Worm (Caenorhabditis elegans) whole organism, L4 larva: ENCODE measurements around the gene K02A6.1.

Source experiments
- D1046.2 ChIP-seq: fragments of 200-800 bp; sonication (Bioruptor generic); IDR thresholded peaks from 2 replicates; pipeline ENCODE4 v1.3.6; 2022; ENCODE audit warnings: missing genetic modification characterization, missing compliant biosample characterization
- F26F4.8 ChIP-seq: fragments of 200-800 bp; sonication (Bioruptor generic); conservative IDR thresholded peaks from 2 replicates; pipeline ENCODE4 v1.3.6; 2022; ENCODE audit warnings: missing genetic modification characterization, missing compliant biosample characterization
- F44E2.7 ChIP-seq: fragments of 200-800 bp; sonication (Bioruptor generic); IDR thresholded peaks from 2 replicates; pipeline ENCODE4 v2.1.2; 2022; ENCODE audit warnings: missing genetic modification characterization, missing compliant biosample characterization
- R02D3.7 ChIP-seq: fragments of 150-350 bp; sonication (generic microtip); optimal IDR thresholded peaks from 3 replicates; lab custom pipeline; 2014; ENCODE audit warnings: missing biosample characterization, missing genetic modification characterization
- Y105C5A.15 ChIP-seq: fragments of 200-800 bp; sonication (Bioruptor generic); IDR thresholded peaks from 2 replicates; pipeline ENCODE4 v1.3.6; 2022; ENCODE audit warnings: missing genetic modification characterization, missing compliant biosample characterization
- Y75B8A.6 ChIP-seq: fragments of 200-800 bp; sonication (Bioruptor generic); IDR thresholded peaks from 2 replicates; pipeline ENCODE4 v1.3.6; 2022; ENCODE audit warnings: missing genetic modification reagents, missing genetic modification characterization, missing compliant biosample characterization
- ZK337.2 ChIP-seq: fragments of 200-800 bp; sonication (Bioruptor generic); IDR thresholded peaks from 2 replicates; pipeline ENCODE4 v1.3.6; 2022; ENCODE audit warnings: missing genetic modification reagents, missing genetic modification characterization, missing compliant biosample characterization
- arid-1 ChIP-seq: fragments of 200-800 bp; sonication (Bioruptor generic); conservative IDR thresholded peaks from 2 replicates; pipeline ENCODE4 v1.3.6; 2022; ENCODE audit warnings: missing genetic modification reagents, missing genetic modification characterization, missing compliant biosample characterization
- ceh-82 ChIP-seq: sonication (generic microtip); optimal IDR thresholded peaks from 2 replicates; lab custom pipeline; 2017; ENCODE audit warnings: missing biosample characterization, missing genetic modification characterization
- cey-2 ChIP-seq: sonication (generic microtip); optimal IDR thresholded peaks from 3 replicates; lab custom pipeline; 2017; ENCODE audit warnings: missing genetic modification characterization, mild to moderate bottlenecking, missing compliant biosample characterization, antibody characterized with exemption, borderline replicate concordance; ENCODE audit not compliant: insufficient read depth
- daf-12 ChIP-seq: fragments of 150-350 bp; optimal IDR thresholded peaks from 2 replicates; lab custom pipeline; 2014; ENCODE audit warnings: missing biosample characterization, missing genetic modification reagents, missing genetic modification characterization
- daf-16 ChIP-seq, 3 experiments: sonication (generic microtip); optimal IDR thresholded peaks; 2 replicates each; lab custom pipeline; 2016 to 2017; ENCODE audit warnings: missing genetic modification characterization in 3 of 3, missing genetic modification reagents in 3 of 3, mild to moderate bottlenecking in 2 of 3, missing compliant biosample characterization in 2 of 3, missing biosample characterization in 1 of 3, moderate library complexity in 1 of 3
- daf-8 ChIP-seq: fragments of 200-800 bp; sonication (Bioruptor generic); IDR thresholded peaks from 2 replicates; pipeline ENCODE4 v1.3.6; 2022; ENCODE audit warnings: missing genetic modification characterization, missing compliant biosample characterization
- dmd-6 ChIP-seq: fragments of 200-800 bp; sonication (Bioruptor generic); IDR thresholded peaks from 2 replicates; pipeline ENCODE4 v1.3.6; 2022; ENCODE audit warnings: missing genetic modification reagents, missing genetic modification characterization, missing compliant biosample characterization
- dmd-9 ChIP-seq: fragments of 200-800 bp; sonication (Bioruptor generic); IDR thresholded peaks from 2 replicates; pipeline ENCODE4 v1.3.6; 2022; ENCODE audit warnings: missing genetic modification reagents, missing genetic modification characterization, missing compliant biosample characterization
- egl-27 ChIP-seq: sonication (generic microtip); optimal IDR thresholded peaks from 3 replicates; lab custom pipeline; 2017; ENCODE audit warnings: missing biosample characterization, missing genetic modification reagents, missing genetic modification characterization
- hlh-11 ChIP-seq: fragments of 200-800 bp; sonication (Bioruptor generic); optimal IDR thresholded peaks from 2 replicates; lab custom pipeline; 2018; ENCODE audit warnings: mild to moderate bottlenecking, missing genetic modification characterization, missing compliant biosample characterization
- hlh-30 ChIP-seq: sonication (generic microtip); optimal IDR thresholded peaks from 2 replicates; lab custom pipeline; 2017; ENCODE audit warnings: antibody characterized with exemption, mild to moderate bottlenecking, missing genetic modification characterization, missing compliant biosample characterization; ENCODE audit not compliant: insufficient read depth
- hmg-1.1 ChIP-seq: fragments of 200-800 bp; sonication (Bioruptor generic); IDR thresholded peaks from 2 replicates; pipeline ENCODE4 v1.3.6; 2022; ENCODE audit warnings: missing genetic modification reagents, missing genetic modification characterization, missing compliant biosample characterization
- jun-1 ChIP-seq: fragments of 150-350 bp; optimal IDR thresholded peaks from 2 replicates; lab custom pipeline; 2014; ENCODE audit warnings: missing biosample characterization, missing genetic modification reagents, missing genetic modification characterization
- lim-7 ChIP-seq: fragments of 200-800 bp; sonication (Bioruptor generic); IDR thresholded peaks from 2 replicates; pipeline ENCODE4 v1.3.6; 2022; ENCODE audit warnings: missing genetic modification characterization, missing compliant biosample characterization
- lin-1 ChIP-seq: fragments of 200-800 bp; sonication (Bioruptor generic); IDR thresholded peaks from 2 replicates; pipeline ENCODE4 v1.3.6; 2022; ENCODE audit warnings: missing genetic modification reagents, missing genetic modification characterization, missing compliant biosample characterization
- lin-29 ChIP-seq: fragments of 200-800 bp; sonication (Bioruptor generic); IDR thresholded peaks from 2 replicates; pipeline ENCODE4 v1.3.6; 2022; ENCODE audit warnings: missing genetic modification reagents, missing genetic modification characterization, missing compliant biosample characterization
- lin-38 ChIP-seq: fragments of 200-800 bp; sonication (Bioruptor generic); IDR thresholded peaks from 2 replicates; pipeline ENCODE4 v1.3.6; 2022; ENCODE audit warnings: missing genetic modification reagents, missing genetic modification characterization, missing compliant biosample characterization
- lsy-2 ChIP-seq, 2 experiments: fragments of 150-350 bp in 1 of 2; sonication (generic microtip) in 1 of 2; optimal IDR thresholded peaks; 2 replicates each; lab custom pipeline; 2014 to 2017; ENCODE audit warnings: missing biosample characterization in 2 of 2, missing genetic modification characterization in 2 of 2
- mdl-1 ChIP-seq, 2 experiments: fragments of 150-350 bp in 1 of 2; sonication (generic microtip) in 1 of 2; optimal IDR thresholded peaks; 2 replicates each; lab custom pipeline; 2014 to 2017; ENCODE audit warnings: missing biosample characterization in 2 of 2, missing genetic modification characterization in 2 of 2
- mdt-29 ChIP-seq: fragments of 200-800 bp; sonication (Bioruptor generic); IDR thresholded peaks from 2 replicates; pipeline ENCODE4 v1.3.6; 2022; ENCODE audit warnings: missing genetic modification reagents, missing genetic modification characterization, missing compliant biosample characterization
- mep-1 ChIP-seq: fragments of 150-350 bp; sonication (generic microtip); optimal IDR thresholded peaks from 3 replicates; lab custom pipeline; 2014; ENCODE audit warnings: missing biosample characterization, missing genetic modification characterization
- nhr-111 ChIP-seq: fragments of 200-800 bp; sonication (Bioruptor generic); optimal IDR thresholded peaks from 2 replicates; lab custom pipeline; 2018; ENCODE audit warnings: mild to moderate bottlenecking, missing genetic modification characterization, missing compliant biosample characterization
- nhr-28 ChIP-seq: fragments of 150-350 bp; optimal IDR thresholded peaks from 2 replicates; lab custom pipeline; 2014; ENCODE audit warnings: missing biosample characterization, missing genetic modification characterization
- nhr-41 ChIP-seq: fragments of 200-800 bp; sonication (Bioruptor generic); IDR thresholded peaks from 2 replicates; pipeline ENCODE4 v1.3.6; 2022; ENCODE audit warnings: missing genetic modification reagents, missing genetic modification characterization, missing compliant biosample characterization
- nhr-42 ChIP-seq: fragments of 200-800 bp; sonication (Bioruptor generic); IDR thresholded peaks from 2 replicates; pipeline ENCODE4 v1.3.6; 2022; ENCODE audit warnings: missing genetic modification characterization, missing compliant biosample characterization
- nhr-77 ChIP-seq: fragments of 150-350 bp; optimal IDR thresholded peaks from 2 replicates; lab custom pipeline; 2014; ENCODE audit warnings: missing biosample characterization, missing genetic modification characterization
- pha-4 ChIP-seq, 2 experiments: fragments of 150-350 bp in 1 of 2; fragments of 200-800 bp in 1 of 2; sonication (Bioruptor generic) in 1 of 2; IDR thresholded peaks in 1 of 2; optimal IDR thresholded peaks in 1 of 2; 2 replicates each; pipeline versions ENCODE4 v1.3.6 to Lab custom; 2014 to 2022; ENCODE audit warnings: missing genetic modification characterization in 2 of 2, missing genetic modification reagents in 2 of 2, missing biosample characterization in 1 of 2, missing compliant biosample characterization in 1 of 2
- php-3 ChIP-seq: fragments of 200-800 bp; sonication (Bioruptor generic); IDR thresholded peaks from 2 replicates; pipeline ENCODE4 v1.3.6; 2022; ENCODE audit warnings: missing genetic modification reagents, missing genetic modification characterization, missing compliant biosample characterization
- pqm-1 ChIP-seq: sonication (generic microtip); optimal IDR thresholded peaks from 2 replicates; lab custom pipeline; 2017; ENCODE audit warnings: missing biosample characterization, missing genetic modification characterization
- rbr-2 ChIP-seq: sonication (generic microtip); optimal IDR thresholded peaks from 2 replicates; lab custom pipeline; 2016; ENCODE audit warnings: missing genotype, missing genetic modification characterization, missing compliant biosample characterization
- sdz-12 ChIP-seq: fragments of 200-800 bp; sonication (Bioruptor generic); optimal IDR thresholded peaks from 2 replicates; lab custom pipeline; 2018; ENCODE audit warnings: mild to moderate bottlenecking, missing genetic modification characterization, missing compliant biosample characterization
- skn-1 ChIP-seq: fragments of 150-350 bp; optimal IDR thresholded peaks from 2 replicates; lab custom pipeline; 2014; ENCODE audit warnings: missing biosample characterization, missing genetic modification characterization
- snpc-1.2 ChIP-seq: fragments of 200-800 bp; sonication (Bioruptor generic); IDR thresholded peaks from 2 replicates; pipeline ENCODE4 v1.3.6; 2022; ENCODE audit warnings: missing genetic modification reagents, missing genetic modification characterization, missing compliant biosample characterization
- snpc-4 ChIP-seq: fragments of 150-350 bp; optimal IDR thresholded peaks from 2 replicates; lab custom pipeline; 2014; ENCODE audit warnings: missing biosample characterization, missing genetic modification characterization
- unc-130 ChIP-seq: sonication (generic microtip); optimal IDR thresholded peaks from 2 replicates; lab custom pipeline; 2016; ENCODE audit warnings: missing genetic modification reagents, missing genetic modification characterization, missing compliant biosample characterization
- unc-39 ChIP-seq: sonication (generic microtip); optimal IDR thresholded peaks from 2 replicates; lab custom pipeline; 2017; ENCODE audit warnings: missing biosample characterization, missing genetic modification characterization
- unc-62 ChIP-seq, 3 experiments: fragments of 150-350 bp in 1 of 3; sonication (generic microtip); optimal IDR thresholded peaks in 2 of 3; peaks in 1 of 3; 1 replicate in 1 of 3; 2 replicates in 2 of 3; lab custom pipeline; 2014 to 2017; ENCODE audit warnings: missing biosample characterization in 3 of 3, missing genetic modification characterization in 3 of 3, missing genetic modification reagents in 3 of 3, missing genotype in 1 of 3
- zag-1 ChIP-seq: fragments of 150-350 bp; optimal IDR thresholded peaks from 2 replicates; lab custom pipeline; 2014; ENCODE audit warnings: missing biosample characterization, missing genetic modification characterization
- zfp-2 ChIP-seq: sonication (generic microtip); optimal IDR thresholded peaks from 2 replicates; lab custom pipeline; 2016; ENCODE audit warnings: mild to moderate bottlenecking, missing genetic modification characterization, missing compliant biosample characterization
- zip-11 ChIP-seq: fragments of 200-800 bp; sonication (Bioruptor generic); IDR thresholded peaks from 2 replicates; pipeline ENCODE4 v1.3.6; 2022; ENCODE audit warnings: missing genetic modification characterization, missing compliant biosample characterization
- zip-2 ChIP-seq: fragments of 150-350 bp; optimal IDR thresholded peaks from 2 replicates; lab custom pipeline; 2014; ENCODE audit warnings: missing biosample characterization, missing genetic modification characterization
- ztf-7 ChIP-seq: fragments of 150-350 bp; optimal IDR thresholded peaks from 2 replicates; lab custom pipeline; 2014; ENCODE audit warnings: missing biosample characterization, missing genetic modification characterization

Gene K02A6.1

ce11 chrX:8233554-8233953, 14.0 kb downstream of the K02A6.1 start:
- TF ChIP-seq hmg-1.1 (0 out of 2 replicates have a peak, but pooled peaks have one; percentile 24), daf-16 (GFP tag; optimal IDR thresholded peaks at IDR 0.05; lab: Kevin White, UChicago) (peak in 1 of 2 experiments; percentile 72), daf-16 (tag; optimal IDR thresholded peaks at IDR 0.05; lab: Kevin White, UChicago) (no peak), mdt-29 (GFP tag; lab: Robert Waterston, UW) (no peak), hlh-30 (peak; percentile 58), egl-27 (no peak), unc-62 (GFP tag; optimal IDR thresholded peaks at IDR 0.05 in 1 of 2; lab: Kevin White, UChicago) (peak in 1 of 2 experiments; percentile 39), unc-62 (tag; optimal IDR thresholded peaks at IDR 0.05; lab: Kevin White, UChicago) (no peak)

DNA sequence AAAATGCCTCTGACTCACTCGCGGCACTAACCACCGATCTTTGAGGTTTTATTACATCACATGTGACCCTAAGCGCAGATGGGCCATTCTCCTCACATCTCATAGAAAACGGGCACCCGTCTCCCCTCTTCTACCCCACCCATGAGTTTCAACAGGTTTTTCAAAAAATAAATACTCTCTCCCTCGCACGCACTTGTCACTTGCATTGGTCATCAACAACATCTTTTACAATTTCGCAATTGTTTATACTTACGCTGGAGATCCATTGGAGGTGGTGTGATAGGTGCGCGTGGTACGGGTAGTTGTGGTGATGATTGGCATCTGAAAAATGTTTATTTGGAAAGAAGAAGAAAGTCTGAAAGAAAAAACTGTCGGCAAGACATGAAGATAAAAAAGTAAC, 16.5 kb downstream of the K02A6.1 start, which contains the start of gene M60.4:
Gene M60.4 (minus strand): TSS at position 321 of the 400 bp plus-strand sequence.
- no peak for TF ChIP-seq lim-7
- TF ChIP-seq R02D3.7 (tag; lab: Kevin White, UChicago) = no peak
- no peak for TF ChIP-seq lin-1 (GFP tag; lab: Robert Waterston, UW)
- TF ChIP-seq nhr-77 (tag; lab: Kevin White, UChicago) = no peak
- peak; percentile 45 for TF ChIP-seq mep-1
- TF ChIP-seq dmd-6 = peak; percentile 64
- TF ChIP-seq php-3 (GFP tag; lab: Robert Waterston, UW) = no peak
- TF ChIP-seq mdl-1 (tag; optimal IDR thresholded peaks at IDR 0.05; lab: Kevin White, UChicago) = peak; percentile 63 to 80
- no peak for TF ChIP-seq nhr-41 (GFP tag; lab: Robert Waterston, UW)
- no peak for TF ChIP-seq zfp-2 (tag; lab: Kevin White, UChicago)
- TF ChIP-seq unc-130 (GFP tag; lab: Kevin White, UChicago) = no peak
- no peak for TF ChIP-seq pha-4 (GFP tag; IDR thresholded peaks at IDR 0.05; lab: Robert Waterston, UW)
- no peak for TF ChIP-seq pha-4 (tag; optimal IDR thresholded peaks at IDR 0.05; lab: Kevin White, UChicago)
- no peak for TF ChIP-seq nhr-42
- no peak for TF ChIP-seq jun-1 (tag; lab: Kevin White, UChicago)
- TF ChIP-seq ztf-7 = no peak
- no peak for TF ChIP-seq mdt-29 (GFP tag; lab: Robert Waterston, UW)
- peak; percentile 74 for TF ChIP-seq hlh-11
- no peak for TF ChIP-seq zip-2 (tag; lab: Kevin White, UChicago)
- TF ChIP-seq F26F4.8 = no peak
- no peak for TF ChIP-seq arid-1 (GFP tag; lab: Robert Waterston, UW)
- TF ChIP-seq lsy-2 (tag; optimal IDR thresholded peaks at IDR 0.05; lab: Kevin White, UChicago) = peak in 1 of 2 experiments; percentile 36
- TF ChIP-seq nhr-28 (tag; lab: Kevin White, UChicago) = peak; percentile 62
- TF ChIP-seq cey-2 (tag; lab: Kevin White, UChicago) = no peak
- no peak for TF ChIP-seq nhr-111
- TF ChIP-seq hlh-30 = peak; percentile 95
- TF ChIP-seq daf-12 (tag; lab: Kevin White, UChicago) = no peak
- TF ChIP-seq pqm-1 (tag; lab: Kevin White, UChicago) = no peak
- no peak for TF ChIP-seq unc-39 (tag; lab: Kevin White, UChicago)
- TF ChIP-seq Y105C5A.15 (GFP tag; lab: Robert Waterston, UW) = no peak
- no peak for TF ChIP-seq lin-29
- TF ChIP-seq sdz-12 = no peak
- TF ChIP-seq ZK337.2 (GFP tag; lab: Robert Waterston, UW) = no peak
- no peak for TF ChIP-seq daf-8 (GFP tag; lab: Robert Waterston, UW)
- TF ChIP-seq F44E2.7 (GFP tag; lab: Robert Waterston, UW) = no peak
- no peak for TF ChIP-seq ceh-82 (tag; lab: Kevin White, UChicago)
- no peak for TF ChIP-seq rbr-2 (tag; lab: Kevin White, UChicago)
- TF ChIP-seq zag-1 = no peak
- no peak for TF ChIP-seq snpc-4 (tag; lab: Kevin White, UChicago)
- no peak for TF ChIP-seq skn-1 (tag; lab: Kevin White, UChicago)
- TF ChIP-seq D1046.2 (GFP tag; lab: Robert Waterston, UW) = no peak
- TF ChIP-seq Y75B8A.6 (GFP tag; lab: Robert Waterston, UW) = no peak
- TF ChIP-seq lin-38 (GFP tag; lab: Robert Waterston, UW) = no peak
- no peak for TF ChIP-seq dmd-9 (GFP tag; lab: Robert Waterston, UW)
- TF ChIP-seq zip-11 (GFP tag; lab: Robert Waterston, UW) = no peak
- no peak for TF ChIP-seq snpc-1.2 (GFP tag; lab: Robert Waterston, UW)
